Worm (Caenorhabditis elegans) whole organism, L3 larva: ENCODE results near the gene C17F4.2.

Experiments used
- R02D3.7 ChIP-seq: fragments of 150-350 bp; optimal IDR thresholded peaks from 2 replicates; lab custom pipeline; 2014; ENCODE audit warnings: missing biosample characterization, missing genetic modification characterization
- ZK546.5 ChIP-seq: sonication (generic microtip); optimal IDR thresholded peaks from 2 replicates; lab custom pipeline; 2017; ENCODE audit warnings: missing biosample characterization, missing genetic modification characterization
- aly-2 ChIP-seq: fragments of 150-350 bp; optimal IDR thresholded peaks from 2 replicates; lab custom pipeline; 2014; ENCODE audit warnings: missing biosample characterization, missing genetic modification characterization
- ama-1 ChIP-seq: fragments of 150-350 bp; optimal IDR thresholded peaks from 2 replicates; lab custom pipeline; 2018
- ceh-28 ChIP-seq: fragments of 150-350 bp; optimal IDR thresholded peaks from 2 replicates; lab custom pipeline; 2014; ENCODE audit warnings: missing biosample characterization, missing genetic modification reagents, missing genetic modification characterization
- ceh-9 ChIP-seq: sonication (generic microtip); optimal IDR thresholded peaks from 2 replicates; lab custom pipeline; 2018; ENCODE audit warnings: missing biosample characterization, missing genetic modification characterization
- daf-12 ChIP-seq: fragments of 150-350 bp; optimal IDR thresholded peaks from 2 replicates; lab custom pipeline; 2014; ENCODE audit warnings: missing biosample characterization, missing genetic modification reagents, missing genetic modification characterization
- egl-5 ChIP-seq: fragments of 150-350 bp; optimal IDR thresholded peaks from 2 replicates; lab custom pipeline; 2017; ENCODE audit warnings: missing biosample characterization, missing genetic modification reagents, missing genetic modification characterization, inconsistent platforms
- elt-1 ChIP-seq: fragments of 150-350 bp; optimal IDR thresholded peaks from 2 replicates; lab custom pipeline; 2014; ENCODE audit warnings: missing biosample characterization, missing genetic modification characterization
- elt-2 ChIP-seq: sonication (generic microtip); optimal IDR thresholded peaks from 2 replicates; lab custom pipeline; 2016; ENCODE audit warnings: missing genetic modification reagents, mild to moderate bottlenecking, missing genetic modification characterization, missing compliant biosample characterization
- elt-3 ChIP-seq, 3 experiments: fragments of 150-350 bp in 1 of 3; sonication (generic microtip) in 2 of 3; optimal IDR thresholded peaks; 2 replicates in 2 of 3; 4 replicates in 1 of 3; lab custom pipeline; 2014 to 2017; ENCODE audit warnings: missing biosample characterization in 3 of 3, missing genetic modification characterization in 3 of 3
- fkh-10 ChIP-seq: sonication (generic microtip); optimal IDR thresholded peaks from 2 replicates; lab custom pipeline; 2017; ENCODE audit warnings: missing biosample characterization, missing genetic modification reagents, missing genetic modification characterization
- fkh-2 ChIP-seq: fragments of 150-350 bp; optimal IDR thresholded peaks from 2 replicates; lab custom pipeline; 2014; ENCODE audit warnings: missing biosample characterization, missing genetic modification reagents, missing genetic modification characterization
- fos-1 ChIP-seq: fragments of 150-350 bp; optimal IDR thresholded peaks from 2 replicates; lab custom pipeline; 2014; ENCODE audit warnings: missing biosample characterization, missing genetic modification characterization
- hmg-11 ChIP-seq: sonication (generic microtip); optimal IDR thresholded peaks from 2 replicates; lab custom pipeline; 2016; ENCODE audit warnings: missing genetic modification characterization, missing compliant biosample characterization
- jun-1 ChIP-seq: fragments of 150-350 bp; optimal IDR thresholded peaks from 2 replicates; lab custom pipeline; 2014; ENCODE audit warnings: missing biosample characterization, missing genetic modification reagents, missing genetic modification characterization
- lin-15B ChIP-seq: fragments of 150-350 bp; optimal IDR thresholded peaks from 2 replicates; lab custom pipeline; 2014; ENCODE audit warnings: missing biosample characterization, missing genetic modification characterization
- lin-39 ChIP-seq: fragments of 150-350 bp; optimal IDR thresholded peaks from 2 replicates; lab custom pipeline; 2018; ENCODE audit warnings: missing biosample characterization, missing genetic modification reagents, missing genetic modification characterization
- lsy-12 ChIP-seq: sonication (generic microtip); optimal IDR thresholded peaks from 2 replicates; lab custom pipeline; 2016; ENCODE audit warnings: mild to moderate bottlenecking, missing genetic modification characterization, missing compliant biosample characterization
- mml-1 ChIP-seq: fragments of 150-350 bp; sonication (generic microtip); optimal IDR thresholded peaks from 3 replicates; lab custom pipeline; 2014; ENCODE audit warnings: missing biosample characterization, missing genetic modification characterization
- nhr-23 ChIP-seq: fragments of 150-350 bp; optimal IDR thresholded peaks from 2 replicates; lab custom pipeline; 2014; ENCODE audit warnings: missing biosample characterization, missing genetic modification reagents, missing genetic modification characterization
- nhr-237 ChIP-seq: fragments of 150-350 bp; optimal IDR thresholded peaks from 2 replicates; lab custom pipeline; 2014; ENCODE audit warnings: missing biosample characterization, missing genetic modification characterization
- nhr-28 ChIP-seq: fragments of 150-350 bp; optimal IDR thresholded peaks from 2 replicates; lab custom pipeline; 2014; ENCODE audit warnings: missing biosample characterization, missing genetic modification characterization
- nhr-67 ChIP-seq: fragments of 150-350 bp; optimal IDR thresholded peaks from 2 replicates; lab custom pipeline; 2014; ENCODE audit warnings: missing biosample characterization, missing genetic modification characterization
- nhr-77 ChIP-seq: fragments of 150-350 bp; optimal IDR thresholded peaks from 2 replicates; lab custom pipeline; 2014; ENCODE audit warnings: missing biosample characterization, missing genetic modification characterization
- pha-4 ChIP-seq: fragments of 150-350 bp; optimal IDR thresholded peaks from 2 replicates; lab custom pipeline; 2014; ENCODE audit warnings: missing biosample characterization, missing genetic modification reagents, missing genetic modification characterization
- pqm-1 ChIP-seq: fragments of 150-350 bp; optimal IDR thresholded peaks from 2 replicates; lab custom pipeline; 2017; ENCODE audit warnings: missing biosample characterization, missing genetic modification characterization, inconsistent platforms
- sea-2 ChIP-seq: fragments of 150-350 bp; sonication (generic microtip); optimal IDR thresholded peaks from 4 replicates; lab custom pipeline; 2014; ENCODE audit warnings: missing biosample characterization, missing genetic modification reagents, missing genetic modification characterization
- skn-1 ChIP-seq: fragments of 150-350 bp; optimal IDR thresholded peaks from 2 replicates; lab custom pipeline; 2014; ENCODE audit warnings: missing biosample characterization, missing genetic modification characterization
- unc-39 ChIP-seq: sonication (generic microtip); optimal IDR thresholded peaks from 4 replicates; lab custom pipeline; 2017; ENCODE audit warnings: missing biosample characterization, missing genetic modification characterization
- zag-1 ChIP-seq: fragments of 150-350 bp; optimal IDR thresholded peaks from 2 replicates; lab custom pipeline; 2014; ENCODE audit warnings: missing biosample characterization, missing genetic modification characterization
- ztf-11 ChIP-seq: fragments of 150-350 bp; optimal IDR thresholded peaks from 2 replicates; lab custom pipeline; 2014; ENCODE audit warnings: missing biosample characterization, missing genetic modification characterization
- ztf-4 ChIP-seq: fragments of 150-350 bp; optimal IDR thresholded peaks from 2 replicates; lab custom pipeline; 2014; ENCODE audit warnings: missing biosample characterization, missing genetic modification characterization

Gene C17F4.2

ce11 chrII:3220723-3221122 lies 27.7 kb upstream of the C17F4.2 start, which contains the start of gene ZC239.22:
ZC239.22 (minus strand) TSS chrII:3220823.
- no peak for TF ChIP-seq nhr-23 (tag; lab: Kevin White, UChicago)
- TF ChIP-seq elt-2 (tag; lab: Kevin White, UChicago), result peak; percentile 15
- no peak for TF ChIP-seq ceh-9

ce11 chrII:3221730-3222129 lies 26.7 kb upstream of the C17F4.2 start, which contains the start of gene ZC239.14:
ZC239.14 (minus strand) TSS chrII:3222034.
- TF ChIP-seq nhr-67 (tag; lab: Kevin White, UChicago), result no peak

ce11 chrII:3222686-3223085 lies 25.8 kb upstream of the C17F4.2 start, which contains the start of gene ZC239.13:
ZC239.13 (minus strand) TSS chrII:3222839.
- TF ChIP-seq nhr-237 (no peak), elt-2 (tag; lab: Kevin White, UChicago) (peak; percentile 39)
- TF ChIP-seq, all 47 proteins: peak for 1

- TF ChIP-seq egl-5 (tag; lab: Kevin White, UChicago), result no peak
- TF ChIP-seq aly-2, result no peak
- TF ChIP-seq unc-39, result no peak
- TF ChIP-seq R02D3.7 (tag; lab: Kevin White, UChicago), result no peak
- peak; percentile 20 for TF ChIP-seq elt-2 (tag; lab: Kevin White, UChicago)
- no peak for TF ChIP-seq ztf-11 (tag; lab: Kevin White, UChicago)
These were observed 23.8 kb upstream of the C17F4.2 start, which contains the start of gene ZC239.15 for ce11 chrII:3224631-3225030. ZC239.15 (minus strand) TSS chrII:3224731.

- TF ChIP-seq ztf-11 (tag; lab: Kevin White, UChicago), result no peak
- no peak for TF ChIP-seq egl-5 (tag; lab: Kevin White, UChicago)
- no peak for TF ChIP-seq mml-1 (tag; lab: Kevin White, UChicago)
- TF ChIP-seq nhr-28, result no peak
- peak; percentile 55 for TF ChIP-seq pqm-1 (tag; lab: Kevin White, UChicago)
- peak; percentile 35 for TF ChIP-seq pha-4 (tag; lab: Kevin White, UChicago)
- no peak for TF ChIP-seq ama-1 (lab: Kevin White, UChicago)
- TF ChIP-seq ceh-28 (tag; lab: Kevin White, UChicago), result no peak
- TF ChIP-seq fos-1, result no peak
- no peak for TF ChIP-seq hmg-11 (tag; lab: Kevin White, UChicago)
- TF ChIP-seq ztf-4 (tag; lab: Kevin White, UChicago), result no peak
- TF ChIP-seq ZK546.5, result no peak
- no peak for TF ChIP-seq nhr-237
- TF ChIP-seq lin-39 (tag; lab: Kevin White, UChicago), result no peak
- TF ChIP-seq fkh-10 (GFP tag; lab: Kevin White, UChicago), result no peak
- peak; percentile 73 for TF ChIP-seq elt-2 (tag; lab: Kevin White, UChicago)
- TF ChIP-seq nhr-77 (tag; lab: Kevin White, UChicago), result no peak
- no peak for TF ChIP-seq skn-1 (tag; lab: Kevin White, UChicago)
- TF ChIP-seq sea-2, result no peak
- no peak for TF ChIP-seq lin-15B (tag; lab: Kevin White, UChicago)
- no peak for TF ChIP-seq elt-3 (tag; optimal IDR thresholded peaks at IDR 0.05; lab: Kevin White, UChicago)
- TF ChIP-seq zag-1 (tag; lab: Kevin White, UChicago), result no peak
- TF ChIP-seq jun-1 (tag; lab: Kevin White, UChicago), result no peak
- TF ChIP-seq, all 47 proteins: peak for 3
These were observed 23.3 kb upstream of the C17F4.2 start, which contains the start of gene ZC239.16 for ce11 chrII:3225200-3225599. ZC239.16 (minus strand) TSS chrII:3225319.

- TF ChIP-seq ceh-28 (tag; lab: Kevin White, UChicago) (no peak), aly-2 (no peak), fkh-2 (tag; lab: Kevin White, UChicago) (no peak), daf-12 (tag; lab: Kevin White, UChicago) (no peak), elt-1 (tag; lab: Kevin White, UChicago) (no peak), lsy-12 (no peak)
These were observed 22.7 kb upstream of the C17F4.2 start, which contains the start of gene ZC239.17 for ce11 chrII:3225780-3226179. ZC239.17 (minus strand) TSS chrII:3225880.
